Fruit fly (Drosophila melanogaster) whole organism, wandering third instar larva: ENCODE measurements around the gene CG7024.

Experiments
- Dfd ChIP-seq: fragments of >200 bp; optimal IDR thresholded peaks from 2 replicates; lab custom pipeline; 2017; ENCODE audit warnings: missing biosample characterization, missing genetic modification characterization
- Hr83 ChIP-seq: fragments of 200-300 bp; sonication (Bioruptor generic); optimal IDR thresholded peaks from 2 replicates; lab custom pipeline; 2016; ENCODE audit warnings: missing biosample characterization, mild to moderate bottlenecking, missing genetic modification characterization, moderate library complexity; ENCODE audit not compliant: poor library complexity, severe bottlenecking
- Jra ChIP-seq: sonication (Bioruptor generic); optimal IDR thresholded peaks from 2 replicates; lab custom pipeline; 2016; ENCODE audit warnings: missing biosample characterization, missing genetic modification characterization
- usp ChIP-seq: fragments of >200 bp; optimal IDR thresholded peaks from 2 replicates; lab custom pipeline; 2017; ENCODE audit warnings: missing biosample characterization, missing genetic modification characterization

DNA sequence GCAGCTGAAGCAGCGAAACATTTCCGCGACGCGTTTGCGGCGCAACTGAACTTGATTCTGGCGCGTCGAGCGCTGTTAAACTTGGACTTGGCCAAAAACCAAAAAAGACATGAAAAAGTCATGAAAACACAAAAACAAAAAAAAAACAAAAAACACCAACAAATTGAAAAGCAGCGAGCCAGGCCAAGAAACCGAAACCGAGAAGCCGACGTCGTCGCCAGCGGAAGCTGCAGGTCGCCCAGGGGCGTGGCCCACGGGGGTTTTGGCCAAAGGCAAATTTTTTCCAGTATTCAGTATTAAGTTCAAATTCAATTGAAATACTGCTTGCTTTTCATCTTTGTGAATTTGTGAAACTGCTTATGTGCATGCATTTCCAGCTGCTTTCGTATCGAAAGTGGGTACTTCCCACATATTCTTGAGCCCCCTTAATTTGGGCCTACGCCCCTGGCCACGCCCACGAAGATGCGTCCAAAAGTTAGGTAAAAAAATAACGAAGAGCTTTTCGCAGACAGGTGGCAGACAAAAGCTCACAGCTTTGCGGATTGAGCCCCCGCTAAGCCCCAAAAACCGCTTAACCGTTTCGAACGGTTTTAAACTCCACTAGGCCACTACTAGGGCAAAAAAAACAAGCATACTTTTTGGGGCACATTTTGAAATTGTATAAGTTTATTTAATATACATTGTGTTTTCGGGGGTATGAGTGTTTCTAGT, 38.3 kb upstream of the CG7024 start, which contains the start of gene CG3009:
- TF ChIP-seq Jra (GFP tag; lab: Kevin White, UChicago) (peak; percentile 90), usp (GFP tag; lab: Kevin White, UChicago) (no peak), Dfd (GFP tag; lab: Kevin White, UChicago) (no peak), Hr83 (GFP tag; lab: Kevin White, UChicago) (peak; percentile 58)
